Fruit fly (Drosophila melanogaster) whole organism, prepupa: ENCODE measurements around the gene CG18273.

ENCODE experiments used
- Blimp-1 ChIP-seq: fragments of 200-800 bp; sonication (Bioruptor generic); optimal IDR thresholded peaks from 3 replicates; lab custom pipeline; 2017; ENCODE audit warnings: missing biosample characterization, missing genetic modification characterization, mild to moderate bottlenecking, moderate library complexity, missing genetic modification reagents
- CG11762 ChIP-seq: fragments of 200-800 bp; sonication (Bioruptor generic); optimal IDR thresholded peaks from 3 replicates; lab custom pipeline; 2016; ENCODE audit warnings: missing biosample characterization, missing genetic modification characterization; ENCODE audit not compliant: insufficient read depth
- CG15336 ChIP-seq: fragments of 200-800 bp; sonication (Bioruptor generic); IDR thresholded peaks from 2 replicates; pipeline ENCODE4 v1.3.6; 2022; ENCODE audit warnings: missing biosample characterization, missing genetic modification characterization
- CG16779 ChIP-seq: fragments of 200-800 bp; sonication (Bioruptor generic); optimal IDR thresholded peaks from 3 replicates; lab custom pipeline; 2017; ENCODE audit warnings: missing biosample characterization, mild to moderate bottlenecking, missing genetic modification characterization
- CG32006 ChIP-seq: fragments of 200-800 bp; sonication (Bioruptor generic); optimal IDR thresholded peaks from 3 replicates; lab custom pipeline; 2017; ENCODE audit warnings: missing biosample characterization, mild to moderate bottlenecking, missing genetic modification characterization
- CG3919 ChIP-seq: fragments of 200-800 bp; sonication (Bioruptor generic); optimal IDR thresholded peaks from 3 replicates; lab custom pipeline; 2016; ENCODE audit warnings: missing biosample characterization, missing genetic modification characterization
- CG6792 ChIP-seq: fragments of 200-800 bp; sonication (Bioruptor generic); optimal IDR thresholded peaks from 3 replicates; lab custom pipeline; 2016; ENCODE audit warnings: missing biosample characterization, missing genetic modification characterization
- CG9139 ChIP-seq: fragments of 200-800 bp; sonication (Bioruptor generic); optimal IDR thresholded peaks from 3 replicates; lab custom pipeline; 2017; ENCODE audit warnings: missing biosample characterization, mild to moderate bottlenecking, missing genetic modification characterization
- Eip78C ChIP-seq: fragments of 200-800 bp; sonication (Bioruptor generic); peaks from one replicate; lab custom pipeline; 2016; ENCODE audit warnings: missing biosample characterization, missing genetic modification characterization
- Ets21C ChIP-seq: fragments of 200-800 bp; sonication (Bioruptor generic); optimal IDR thresholded peaks from 3 replicates; lab custom pipeline; 2016; ENCODE audit warnings: missing biosample characterization, missing genetic modification characterization
- Ets96B ChIP-seq: fragments of 200-800 bp; optimal IDR thresholded peaks from 2 replicates; lab custom pipeline; 2019; ENCODE audit warnings: missing biosample characterization, mild to moderate bottlenecking, missing genetic modification characterization, moderate library complexity
- Hr39 ChIP-seq: fragments of 200-800 bp; sonication (Bioruptor generic); optimal IDR thresholded peaks from 2 replicates; lab custom pipeline; 2016; ENCODE audit warnings: missing biosample characterization, missing genetic modification characterization
- salr ChIP-seq, 2 experiments: fragments of 200-800 bp; sonication (Bioruptor generic); optimal IDR thresholded peaks; 3 replicates each; lab custom pipeline; 2016 to 2018; ENCODE audit warnings: missing biosample characterization in 2 of 2, missing genetic modification characterization in 2 of 2, mild to moderate bottlenecking in 1 of 2

DNA sequence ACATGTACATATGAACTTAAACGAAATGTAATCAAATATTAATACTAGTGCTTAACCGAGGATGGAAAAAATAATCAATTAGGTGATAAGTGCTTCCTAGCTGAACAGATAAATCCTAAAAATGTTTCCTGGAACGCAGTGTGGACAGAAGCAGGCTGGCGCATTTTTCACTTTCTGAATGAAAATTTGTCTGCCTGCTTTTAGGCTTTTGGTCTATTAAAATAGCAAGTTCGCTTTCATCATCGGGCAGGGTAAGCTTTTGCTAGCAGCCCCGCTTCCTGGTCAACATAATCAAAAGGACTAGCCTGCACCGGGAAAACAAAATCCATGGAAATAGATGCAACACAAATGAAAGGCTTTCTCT is 6.8 kb upstream of the CG18273 start:
- no peak for TF ChIP-seq Ets21C
- no peak for TF ChIP-seq CG3919 (GFP tag; lab: Kevin White, UChicago)
- TF ChIP-seq CG32006 (GFP tag; lab: Kevin White, UChicago), result no peak
- TF ChIP-seq CG9139 (GFP tag; lab: Kevin White, UChicago), result no peak
- no peak for TF ChIP-seq CG6792 (GFP tag; lab: Kevin White, UChicago)
- TF ChIP-seq salr (GFP tag; optimal IDR thresholded peaks at IDR 0.05; lab: Kevin White, UChicago), result no peak
- TF ChIP-seq CG16779, result no peak
- no peak for TF ChIP-seq CG15336 (GFP tag; lab: Robert Waterston, UW)
- TF ChIP-seq Blimp-1 (GFP tag; lab: Kevin White, UChicago), result no peak
- TF ChIP-seq Ets96B (tag; lab: Kevin White, UChicago), result no peak
- TF ChIP-seq Eip78C (GFP tag; lab: Kevin White, UChicago), result no peak
- TF ChIP-seq CG11762 (GFP tag; lab: Kevin White, UChicago), result no peak
- no peak for TF ChIP-seq Hr39 (GFP tag; lab: Kevin White, UChicago)
